Fruit fly (Drosophila melanogaster) whole organism, wandering third instar larva: ENCODE results near the gene Tango9.

ENCODE experiments used
- CG9705 ChIP-seq: fragments of 200-800 bp; sonication (Bioruptor generic); optimal IDR thresholded peaks from 2 replicates; lab custom pipeline; 2018; ENCODE audit warnings: missing biosample characterization, mild to moderate bottlenecking, missing genetic modification characterization
- Dfd ChIP-seq: fragments of >200 bp; optimal IDR thresholded peaks from 2 replicates; lab custom pipeline; 2017; ENCODE audit warnings: missing biosample characterization, missing genetic modification characterization
- HLH106 ChIP-seq: fragments of 200-800 bp; optimal IDR thresholded peaks from 3 replicates; lab custom pipeline; 2019; ENCODE audit warnings: missing biosample characterization, mild to moderate bottlenecking, missing genetic modification characterization, moderate library complexity
- Rel ChIP-seq, 2 experiments: fragments of 200-800 bp; sonication (Bioruptor generic) in 1 of 2; optimal IDR thresholded peaks; 2 replicates in 1 of 2; 3 replicates in 1 of 2; lab custom pipeline; 2016 to 2019; ENCODE audit warnings: mild to moderate bottlenecking in 2 of 2, missing biosample characterization in 2 of 2, missing genetic modification characterization in 2 of 2, moderate library complexity in 1 of 2
- pan ChIP-seq: fragments of >200 bp; optimal IDR thresholded peaks from 2 replicates; lab custom pipeline; 2017
- rgr ChIP-seq: fragments of 200-800 bp; sonication (Bioruptor generic); optimal IDR thresholded peaks from 3 replicates; lab custom pipeline; 2016; ENCODE audit warnings: missing biosample characterization, mild to moderate bottlenecking, missing genetic modification characterization

- TF ChIP-seq HLH106, result no peak
- no peak for TF ChIP-seq pan (lab: Kevin White, UChicago)
- no peak for TF ChIP-seq rgr (GFP tag; lab: Kevin White, UChicago)
- TF ChIP-seq CG9705, result no peak
- TF ChIP-seq Dfd (GFP tag; lab: Kevin White, UChicago), result no peak
- no peak for TF ChIP-seq Rel (GFP tag; optimal IDR thresholded peaks at IDR 0.05; lab: Kevin White, UChicago)
- TF ChIP-seq Rel (tag; optimal IDR thresholded peaks at IDR 0.05; lab: Kevin White, UChicago), result no peak
Measured at dm6 chr3R:11957388-11957787, 17.3 kb downstream of the Tango9 start.
